Worm (Caenorhabditis elegans) whole organism, L2 larva: ENCODE data around the gene srw-23.

Experiments used
- C34F6.9 ChIP-seq: fragments of 150-350 bp; optimal IDR thresholded peaks from 2 replicates; lab custom pipeline; 2014; ENCODE audit warnings: missing biosample characterization, missing genetic modification characterization
- F13H6.1 ChIP-seq: sonication (generic microtip); optimal IDR thresholded peaks from 2 replicates; lab custom pipeline; 2016; ENCODE audit warnings: missing genetic modification characterization, missing compliant biosample characterization
- R02D3.7 ChIP-seq: fragments of 150-350 bp; optimal IDR thresholded peaks from 2 replicates; lab custom pipeline; 2014; ENCODE audit warnings: missing biosample characterization, missing genetic modification characterization
- ZK546.5 ChIP-seq: sonication (generic microtip); optimal IDR thresholded peaks from 2 replicates; lab custom pipeline; 2017; ENCODE audit warnings: missing biosample characterization, missing genetic modification characterization
- alr-1 ChIP-seq: fragments of 150-350 bp; optimal IDR thresholded peaks from 2 replicates; lab custom pipeline; 2014; ENCODE audit warnings: missing biosample characterization, missing genetic modification characterization
- ama-1 ChIP-seq: fragments of 150-350 bp; optimal IDR thresholded peaks from 2 replicates; lab custom pipeline; 2018; ENCODE audit warnings: inconsistent platforms
- ceh-16 ChIP-seq: fragments of 150-350 bp; optimal IDR thresholded peaks from 2 replicates; lab custom pipeline; 2014; ENCODE audit warnings: missing biosample characterization, missing genetic modification characterization
- crh-2 ChIP-seq: sonication (generic microtip); optimal IDR thresholded peaks from 2 replicates; lab custom pipeline; 2017; ENCODE audit warnings: missing biosample characterization, missing genetic modification characterization
- elt-3 ChIP-seq: sonication (generic microtip); optimal IDR thresholded peaks from 2 replicates; lab custom pipeline; 2017; ENCODE audit warnings: missing biosample characterization, missing genetic modification characterization
- fos-1 ChIP-seq: fragments of 150-350 bp; optimal IDR thresholded peaks from 2 replicates; lab custom pipeline; 2014; ENCODE audit warnings: missing biosample characterization, missing genetic modification characterization
- lin-11 ChIP-seq: fragments of 150-350 bp; sonication (generic microtip); optimal IDR thresholded peaks from 2 replicates; lab custom pipeline; 2014; ENCODE audit warnings: missing biosample characterization, missing genetic modification characterization, inconsistent platforms, mixed read lengths
- lin-13 ChIP-seq: fragments of 150-350 bp; optimal IDR thresholded peaks from 2 replicates; lab custom pipeline; 2014; ENCODE audit warnings: missing biosample characterization, missing genetic modification reagents, missing genetic modification characterization
- lsy-2 ChIP-seq, 2 experiments: fragments of 150-350 bp in 1 of 2; sonication (generic microtip) in 1 of 2; optimal IDR thresholded peaks; 2 replicates each; lab custom pipeline; 2014 to 2017; ENCODE audit warnings: missing biosample characterization in 2 of 2, missing genetic modification characterization in 2 of 2
- mab-5 ChIP-seq: fragments of 150-350 bp; optimal IDR thresholded peaks from 2 replicates; lab custom pipeline; 2014; ENCODE audit warnings: missing biosample characterization, missing genetic modification characterization
- mbf-1 ChIP-seq: sonication (generic microtip); optimal IDR thresholded peaks from 2 replicates; lab custom pipeline; 2017; ENCODE audit warnings: missing biosample characterization, missing genetic modification characterization
- nhr-12 ChIP-seq: fragments of 150-350 bp; optimal IDR thresholded peaks from 2 replicates; lab custom pipeline; 2014; ENCODE audit warnings: missing biosample characterization, missing genetic modification characterization
- nhr-129 ChIP-seq: fragments of 150-350 bp; optimal IDR thresholded peaks from 2 replicates; lab custom pipeline; 2014; ENCODE audit warnings: missing biosample characterization, missing genetic modification characterization
- nhr-23 ChIP-seq: fragments of 150-350 bp; optimal IDR thresholded peaks from 2 replicates; lab custom pipeline; 2014; ENCODE audit warnings: missing biosample characterization, missing genetic modification reagents, missing genetic modification characterization
- nhr-237 ChIP-seq: fragments of 150-350 bp; optimal IDR thresholded peaks from 2 replicates; lab custom pipeline; 2014; ENCODE audit warnings: missing biosample characterization, missing genetic modification characterization
- nhr-25 ChIP-seq: fragments of 150-350 bp; sonication (generic microtip); optimal IDR thresholded peaks from 3 replicates; lab custom pipeline; 2014; ENCODE audit warnings: missing biosample characterization, missing genetic modification characterization
- nhr-6 ChIP-seq: fragments of 150-350 bp; optimal IDR thresholded peaks from 2 replicates; lab custom pipeline; 2014; ENCODE audit warnings: missing biosample characterization, missing genetic modification characterization
- nhr-77 ChIP-seq: fragments of 150-350 bp; optimal IDR thresholded peaks from 2 replicates; lab custom pipeline; 2014; ENCODE audit warnings: missing biosample characterization, missing genetic modification characterization
- peb-1 ChIP-seq: fragments of 150-350 bp; optimal IDR thresholded peaks from 2 replicates; lab custom pipeline; 2014; ENCODE audit warnings: missing biosample characterization, missing genetic modification characterization
- sem-4 ChIP-seq: fragments of 150-350 bp; optimal IDR thresholded peaks from 2 replicates; lab custom pipeline; 2014; ENCODE audit warnings: missing biosample characterization, missing genetic modification reagents, missing genetic modification characterization
- skn-1 ChIP-seq: sonication (generic microtip); optimal IDR thresholded peaks from 2 replicates; lab custom pipeline; 2017; ENCODE audit warnings: missing biosample characterization, missing genetic modification characterization
- sma-3 ChIP-seq: sonication (generic microtip); optimal IDR thresholded peaks from 2 replicates; lab custom pipeline; 2016; ENCODE audit warnings: missing genetic modification reagents, missing genetic modification characterization, missing compliant biosample characterization
- snpc-4 ChIP-seq: fragments of 150-350 bp; optimal IDR thresholded peaks from 2 replicates; lab custom pipeline; 2014; ENCODE audit warnings: missing biosample characterization, missing genetic modification characterization
- unc-55 ChIP-seq: fragments of 150-350 bp; sonication (generic microtip); optimal IDR thresholded peaks from 3 replicates; lab custom pipeline; 2014; ENCODE audit warnings: missing biosample characterization, missing genetic modification reagents, missing genetic modification characterization
- ztf-1 ChIP-seq: fragments of 200-800 bp; sonication (Bioruptor generic); conservative IDR thresholded peaks from 2 replicates; pipeline ENCODE4 v1.3.6; 2022; ENCODE audit warnings: missing genetic modification characterization, missing compliant biosample characterization
- ztf-4 ChIP-seq: fragments of 150-350 bp; optimal IDR thresholded peaks from 2 replicates; lab custom pipeline; 2014; ENCODE audit warnings: missing biosample characterization, missing genetic modification characterization

srw-23 gene

DNA sequence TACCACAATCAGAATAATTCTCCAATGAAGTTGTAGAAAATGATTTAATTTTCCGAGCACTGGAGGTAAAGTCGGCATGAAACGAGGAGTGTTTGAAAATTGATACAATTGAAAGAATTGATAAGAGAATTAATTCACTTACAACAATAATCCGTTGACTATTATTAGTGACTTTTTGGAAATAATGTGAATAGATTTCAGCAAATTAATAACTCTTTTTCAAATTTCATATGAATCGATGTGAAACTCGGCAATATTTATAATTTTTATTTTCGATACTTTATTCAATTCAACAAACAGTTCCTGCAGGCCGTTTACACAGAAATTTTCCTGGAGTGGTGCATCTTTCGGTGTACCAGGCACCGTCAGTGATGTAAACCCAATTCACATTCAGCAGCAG, 21.7 kb upstream of the srw-23 start, which contains the start of gene clec-37:
TSS of gene clec-37 (minus strand) at position 101 of the 400 bp plus-strand sequence.
- TF ChIP-seq mab-5 (no peak), nhr-23 (tag; lab: Kevin White, UChicago) (no peak), fos-1 (tag; lab: Kevin White, UChicago) (no peak), C34F6.9 (tag; lab: Kevin White, UChicago) (no peak), nhr-129 (tag; lab: Kevin White, UChicago) (no peak), peb-1 (tag; lab: Kevin White, UChicago) (no peak), sma-3 (GFP tag; lab: Kevin White, UChicago) (no peak), crh-2 (tag; lab: Kevin White, UChicago) (no peak), F13H6.1 (no peak), nhr-12 (tag; lab: Kevin White, UChicago) (no peak), nhr-6 (tag; lab: Kevin White, UChicago) (no peak)

- TF ChIP-seq unc-55 (GFP tag; lab: Kevin White, UChicago) (no peak), lsy-2 (tag; optimal IDR thresholded peaks at IDR 0.05; lab: Kevin White, UChicago) (no peak), nhr-25 (tag; lab: Kevin White, UChicago) (no peak), nhr-237 (tag; lab: Kevin White, UChicago) (no peak), alr-1 (tag; lab: Kevin White, UChicago) (no peak), snpc-4 (tag; lab: Kevin White, UChicago) (no peak), F13H6.1 (no peak), ztf-1 (GFP tag; lab: Robert Waterston, UW) (no peak), C34F6.9 (tag; lab: Kevin White, UChicago) (no peak), R02D3.7 (tag; lab: Kevin White, UChicago) (no peak), skn-1 (tag; lab: Kevin White, UChicago) (no peak)
Measured at ce11 chrV:16853956-16854683, 19.6 kb upstream of the srw-23 start, which contains the start of the genes clec-35 and clec-27. Gene clec-35 (minus strand): TSS chrV:16854056. Gene clec-27 (plus strand): TSS chrV:16854633.

DNA sequence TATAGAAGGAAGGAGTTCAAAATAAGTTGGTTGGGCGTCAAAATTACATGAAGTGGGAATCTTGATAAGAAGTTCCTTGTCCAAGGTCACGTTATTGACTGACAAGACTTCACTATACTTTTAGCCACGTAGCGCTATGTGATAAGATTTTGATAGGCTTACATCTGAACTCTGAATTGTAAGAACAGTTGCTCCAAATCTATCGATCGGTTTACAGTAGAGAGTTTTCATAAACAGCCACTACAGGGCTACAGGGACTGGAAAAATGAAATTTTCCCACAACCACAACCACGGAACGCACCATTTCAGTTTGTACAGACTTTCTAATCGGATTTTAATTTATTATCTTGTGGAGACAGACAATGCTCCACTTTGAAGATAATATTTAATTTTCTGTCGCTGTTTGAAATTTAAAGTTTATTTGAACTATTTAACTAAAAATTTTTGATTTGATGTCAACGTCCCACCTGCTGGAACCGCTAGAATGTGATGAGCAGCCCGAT, 15.7 kb upstream of the srw-23 start, which contains the start of the genes clec-31 and clec-22:
TSS of gene clec-31 (minus strand) at position 101 of the 503 bp plus-strand sequence.
TSS of gene clec-22 (plus strand) at position 453 of the 503 bp plus-strand sequence.
- no peak for TF ChIP-seq lin-13 (GFP tag; lab: Kevin White, UChicago)
- no peak for TF ChIP-seq ztf-4
- no peak for TF ChIP-seq nhr-129 (tag; lab: Kevin White, UChicago)
- TF ChIP-seq snpc-4 (tag; lab: Kevin White, UChicago) = no peak
- TF ChIP-seq unc-55 (GFP tag; lab: Kevin White, UChicago) = no peak
- TF ChIP-seq mbf-1 (tag; lab: Kevin White, UChicago) = no peak
- no peak for TF ChIP-seq crh-2 (tag; lab: Kevin White, UChicago)
- TF ChIP-seq elt-3 (tag; lab: Kevin White, UChicago) = no peak

DNA sequence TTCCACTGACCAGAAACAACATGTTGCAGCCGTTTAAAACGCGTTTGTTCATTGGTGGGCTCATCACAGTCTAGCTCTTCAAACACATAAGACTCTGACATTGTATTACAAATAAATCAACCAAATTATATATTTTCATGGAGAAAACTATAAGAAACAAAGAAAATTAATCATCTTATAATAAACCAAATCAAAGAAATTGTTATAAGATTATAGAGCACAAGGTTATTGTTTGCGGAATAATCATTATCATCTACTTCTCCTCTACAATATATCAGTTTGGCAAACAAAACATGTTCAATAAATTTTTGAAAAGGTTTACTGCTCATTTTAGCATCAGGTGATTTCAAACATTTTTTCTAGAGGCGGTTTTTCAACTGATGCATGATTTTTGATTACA, 12.0 kb upstream of the srw-23 start, which contains the start of the genes clec-32 and clec-24:
TSS of gene clec-32 (minus strand) at position 101 of the 400 bp plus-strand sequence.
TSS of gene clec-24 (plus strand) at position 294 of the 400 bp plus-strand sequence.
- no peak for TF ChIP-seq sma-3 (GFP tag; lab: Kevin White, UChicago)
- TF ChIP-seq ztf-1 (GFP tag; lab: Robert Waterston, UW) = no peak
- TF ChIP-seq nhr-77 (tag; lab: Kevin White, UChicago) = no peak
- no peak for TF ChIP-seq nhr-129 (tag; lab: Kevin White, UChicago)
- TF ChIP-seq ZK546.5 (tag; lab: Kevin White, UChicago) = no peak
- no peak for TF ChIP-seq lin-13 (GFP tag; lab: Kevin White, UChicago)
- TF ChIP-seq lsy-2 (tag; optimal IDR thresholded peaks at IDR 0.05; lab: Kevin White, UChicago) = no peak
- no peak for TF ChIP-seq peb-1 (tag; lab: Kevin White, UChicago)
- no peak for TF ChIP-seq sem-4 (tag; lab: Kevin White, UChicago)
- TF ChIP-seq lin-11 (tag; lab: Kevin White, UChicago) = no peak
- TF ChIP-seq elt-3 (tag; lab: Kevin White, UChicago) = no peak
- TF ChIP-seq, all 48 proteins: peak for 0

ce11 chrV:16865404-16865803, 8.3 kb upstream of the srw-23 start, which contains the start of gene clec-28:
Gene clec-28 (plus strand): TSS chrV:16865704.
- TF ChIP-seq nhr-12 (tag; lab: Kevin White, UChicago) (no peak), unc-55 (GFP tag; lab: Kevin White, UChicago) (no peak), fos-1 (tag; lab: Kevin White, UChicago) (no peak), nhr-77 (tag; lab: Kevin White, UChicago) (no peak), ZK546.5 (tag; lab: Kevin White, UChicago) (no peak), ceh-16 (tag; lab: Kevin White, UChicago) (no peak), ama-1 (lab: Kevin White, UChicago) (no peak), peb-1 (tag; lab: Kevin White, UChicago) (no peak), nhr-6 (tag; lab: Kevin White, UChicago) (no peak), lsy-2 (tag; optimal IDR thresholded peaks at IDR 0.05; lab: Kevin White, UChicago) (no peak)
